ENCODE assay signal across 7 worm cellular contexts in the genomic region with DNA sequence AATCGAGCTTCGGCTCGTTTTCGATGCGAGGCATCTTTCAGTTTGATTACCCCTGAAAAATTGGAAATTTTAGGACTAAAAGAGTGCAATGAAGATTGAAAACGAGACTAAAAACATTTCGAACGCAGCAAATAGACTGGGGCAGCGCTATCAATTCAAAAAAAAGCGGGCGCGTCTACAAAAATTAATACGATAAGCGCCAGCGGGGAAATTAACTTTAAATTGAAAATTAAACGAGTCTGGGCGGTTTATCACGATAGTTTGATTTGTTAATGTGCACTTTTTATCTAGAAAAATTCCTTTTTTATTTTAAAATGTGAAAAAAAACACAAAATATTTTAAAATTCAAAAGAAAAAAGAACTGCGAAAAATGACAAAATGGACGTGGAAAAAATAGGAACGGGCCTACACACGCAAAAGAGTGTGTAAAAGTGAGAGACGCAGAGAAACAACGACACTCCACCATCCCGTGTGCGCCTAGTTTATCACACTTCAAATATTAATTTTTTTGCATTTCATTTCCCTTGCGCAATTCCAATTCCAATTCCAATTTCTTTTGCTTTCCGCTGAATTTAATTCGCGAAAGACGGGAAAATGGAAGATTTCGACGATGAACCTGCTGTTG.
TF ChIP-seq lines count a peak whose summit lies in the region.

A gene (minus strand): TSS at position 75 of the 625 bp plus-strand sequence.
A gene (plus strand): TSS at position 499 of the 625 bp plus-strand sequence.

TF ChIP-seq in whole organism, L1 larva, 84 proteins besides CTCF, POLR2A, EP300 and RAD21 (continued from another document and continues in another):
- TF ChIP-seq lin-15B (tag; optimal IDR thresholded peaks at IDR 0.05; lab: Kevin White, UChicago) (peak; percentile 57), nhr-85 (tag; lab: Kevin White, UChicago) (peak; percentile 82), tbx-2 (tag; optimal IDR thresholded peaks at IDR 0.05; lab: Kevin White, UChicago) (peak; percentile 71), hlh-17 (GFP tag; optimal IDR thresholded peaks at IDR 0.05; lab: Kevin White, UChicago; ENCODE audit: borderline replicate concordance) (no peak), sox-4 (tag; optimal IDR thresholded peaks at IDR 0.05; lab: Kevin White, UChicago) (no peak), C34B4.2 (tag; optimal IDR thresholded peaks at IDR 0.05; lab: Kevin White, UChicago) (no peak), snu-23 (GFP tag; optimal IDR thresholded peaks at IDR 0.05; lab: Kevin White, UChicago) (peak; percentile 86), nhr-76 (tag; optimal IDR thresholded peaks at IDR 0.05; lab: Kevin White, UChicago) (no peak), ceh-8 (GFP tag; optimal IDR thresholded peaks at IDR 0.05; lab: Kevin White, UChicago) (peak; percentile 38), fkh-8 (tag; optimal IDR thresholded peaks at IDR 0.05; lab: Kevin White, UChicago) (peak; percentile 1), nhr-47 (tag; optimal IDR thresholded peaks at IDR 0.05; lab: Kevin White, UChicago) (peak; percentile 80), nhr-90 (tag; optimal IDR thresholded peaks at IDR 0.05; lab: Kevin White, UChicago; ENCODE audit: poor library complexity) (peak; percentile 78), ama-1 (optimal IDR thresholded peaks at IDR 0.05; lab: Kevin White, UChicago) (no peak), nhr-28 (tag; optimal IDR thresholded peaks at IDR 0.05; lab: Kevin White, UChicago) (no peak), ztf-11 (tag; optimal IDR thresholded peaks at IDR 0.05; lab: Kevin White, UChicago) (no peak), F16B12.6 (tag; optimal IDR thresholded peaks at IDR 0.05; lab: Kevin White, UChicago) (peak; percentile 31), ces-1 (GFP tag; optimal IDR thresholded peaks at IDR 0.05; lab: Kevin White, UChicago) (no peak), nhr-237 (tag; optimal IDR thresholded peaks at IDR 0.05; lab: Kevin White, UChicago) (no peak)

TF ChIP-seq in whole organism, L2 larva, 48 proteins besides CTCF, POLR2A, EP300 and RAD21 (continued from another document and continues in another):
- TF ChIP-seq mbf-1 (tag; optimal IDR thresholded peaks at IDR 0.05; lab: Kevin White, UChicago) (no peak), elt-1 (tag; optimal IDR thresholded peaks at IDR 0.05; lab: Kevin White, UChicago) (no peak), Y55F3AM.14 (GFP tag; optimal IDR thresholded peaks at IDR 0.05; lab: Kevin White, UChicago) (no peak), nhr-11 (tag; optimal IDR thresholded peaks at IDR 0.05; lab: Kevin White, UChicago) (no peak), snpc-4 (tag; optimal IDR thresholded peaks at IDR 0.05; lab: Kevin White, UChicago) (no peak), crh-2 (tag; optimal IDR thresholded peaks at IDR 0.05; lab: Kevin White, UChicago) (peak; percentile 65), lin-39 (tag; optimal IDR thresholded peaks at IDR 0.05; lab: Kevin White, UChicago) (no peak), zag-1 (tag; optimal IDR thresholded peaks at IDR 0.05; lab: Kevin White, UChicago) (no peak), sem-4 (tag; optimal IDR thresholded peaks at IDR 0.05; lab: Kevin White, UChicago) (no peak), ztf-4 (tag; optimal IDR thresholded peaks at IDR 0.05; lab: Kevin White, UChicago) (no peak), ama-1 (optimal IDR thresholded peaks at IDR 0.05; lab: Kevin White, UChicago) (no peak), lin-13 (GFP tag; optimal IDR thresholded peaks at IDR 0.05; lab: Kevin White, UChicago) (no peak), peb-1 (tag; optimal IDR thresholded peaks at IDR 0.05; lab: Kevin White, UChicago) (no peak), nhr-23 (tag; optimal IDR thresholded peaks at IDR 0.05; lab: Kevin White, UChicago) (no peak), lin-11 (tag; optimal IDR thresholded peaks at IDR 0.05; lab: Kevin White, UChicago) (no peak), sma-3 (GFP tag; optimal IDR thresholded peaks at IDR 0.05; lab: Kevin White, UChicago) (peak; percentile 36), ZK546.5 (tag; optimal IDR thresholded peaks at IDR 0.05; lab: Kevin White, UChicago) (no peak), R02D3.7 (tag; optimal IDR thresholded peaks at IDR 0.05; lab: Kevin White, UChicago) (no peak), nhr-10 (tag; optimal IDR thresholded peaks at IDR 0.05; lab: Kevin White, UChicago) (no peak)

TF ChIP-seq in whole organism, L3 larva, 47 proteins besides CTCF, POLR2A, EP300 and RAD21 (continued from another document):
- TF ChIP-seq ZK546.5 (tag; optimal IDR thresholded peaks at IDR 0.05; lab: Kevin White, UChicago) (no peak), zag-1 (tag; optimal IDR thresholded peaks at IDR 0.05; lab: Kevin White, UChicago) (no peak), lin-39 (tag; optimal IDR thresholded peaks at IDR 0.05; lab: Kevin White, UChicago) (peak; percentile 16), nhr-28 (tag; optimal IDR thresholded peaks at IDR 0.05; lab: Kevin White, UChicago) (no peak), nhr-23 (tag; optimal IDR thresholded peaks at IDR 0.05; lab: Kevin White, UChicago) (peak; percentile 69), egl-5 (tag; optimal IDR thresholded peaks at IDR 0.05; lab: Kevin White, UChicago) (no peak), nhr-25 (tag; optimal IDR thresholded peaks at IDR 0.05; lab: Kevin White, UChicago) (no peak), jun-1 (tag; optimal IDR thresholded peaks at IDR 0.05; lab: Kevin White, UChicago) (peak; percentile 24), egl-27 (tag; optimal IDR thresholded peaks at IDR 0.05; lab: Kevin White, UChicago) (no peak), unc-62 (GFP tag; optimal IDR thresholded peaks at IDR 0.05; lab: Kevin White, UChicago) (no peak), sea-2 (GFP tag; optimal IDR thresholded peaks at IDR 0.05; lab: Kevin White, UChicago) (no peak), nhr-67 (tag; optimal IDR thresholded peaks at IDR 0.05; lab: Kevin White, UChicago) (no peak)
TF ChIP-seq in whole organism, L3 larva: peak in this region for 8.

TF ChIP-seq in whole organism, L4 larva, 104 proteins besides CTCF, POLR2A, EP300 and RAD21 (continued from another document and continues in another):
- TF ChIP-seq zfp-2 (tag; optimal IDR thresholded peaks at IDR 0.05; lab: Kevin White, UChicago) = no peak
- peak; percentile 51 for TF ChIP-seq dve-1 (tag; optimal IDR thresholded peaks at IDR 0.05; lab: Kevin White, UChicago; ENCODE audit: insufficient read depth)
- no peak for TF ChIP-seq unc-39 (tag; optimal IDR thresholded peaks at IDR 0.05; lab: Kevin White, UChicago)
- TF ChIP-seq pha-4 (GFP tag; IDR thresholded peaks at IDR 0.05; lab: Robert Waterston, UW) = 0 out of 2 replicates have a peak, but pooled peaks have one; percentile 26
- no peak for TF ChIP-seq pha-4 (tag; optimal IDR thresholded peaks at IDR 0.05; lab: Kevin White, UChicago)
- TF ChIP-seq nhr-76 (tag; optimal IDR thresholded peaks at IDR 0.05; lab: Kevin White, UChicago) = no peak
- TF ChIP-seq skn-1 (tag; optimal IDR thresholded peaks at IDR 0.05; lab: Kevin White, UChicago) = no peak
- TF ChIP-seq set-16 (GFP tag; IDR thresholded peaks at IDR 0.05; lab: Robert Waterston, UW) = no peak
- no peak for TF ChIP-seq mxl-3 (GFP tag; optimal IDR thresholded peaks at IDR 0.05; lab: Kevin White, UChicago)
- peak in 1 of 2 experiments; percentile 73 for TF ChIP-seq lsy-2 (tag; optimal IDR thresholded peaks at IDR 0.05; lab: Kevin White, UChicago)
- no peak for TF ChIP-seq tag-97 (GFP tag; IDR thresholded peaks at IDR 0.05; lab: Robert Waterston, UW)
- TF ChIP-seq spr-3 (GFP tag; optimal IDR thresholded peaks at IDR 0.05; lab: Kevin White, UChicago) = no peak
- TF ChIP-seq duxl-1 (tag; optimal IDR thresholded peaks at IDR 0.05; lab: Kevin White, UChicago; ENCODE audit: poor library complexity) = no peak
- TF ChIP-seq R02D3.7 (tag; optimal IDR thresholded peaks at IDR 0.05; lab: Kevin White, UChicago) = no peak
- peak; percentile 60 for TF ChIP-seq mes-2 (tag; optimal IDR thresholded peaks at IDR 0.05; lab: Kevin White, UChicago; ENCODE audit: poor library complexity, severe bottlenecking)
- TF ChIP-seq ztf-11 (tag; optimal IDR thresholded peaks at IDR 0.05; lab: Kevin White, UChicago) = no peak
- no peak for TF ChIP-seq vab-7 (GFP tag; IDR thresholded peaks at IDR 0.05; lab: Robert Waterston, UW)
- no peak for TF ChIP-seq nhr-77 (tag; optimal IDR thresholded peaks at IDR 0.05; lab: Kevin White, UChicago)
- peak; percentile 99 for TF ChIP-seq T20F7.1 (GFP tag; optimal IDR thresholded peaks at IDR 0.05; lab: Kevin White, UChicago)
- TF ChIP-seq ZK546.5 (tag; optimal IDR thresholded peaks at IDR 0.05; lab: Kevin White, UChicago) = no peak

TF ChIP-seq in whole organism, late embryonic, 69 proteins besides CTCF, POLR2A, EP300 and RAD21 (continued from another document):
- TF ChIP-seq odd-2 (tag; optimal IDR thresholded peaks at IDR 0.05; lab: Kevin White, UChicago) (no peak), nhr-11 (tag; optimal IDR thresholded peaks at IDR 0.05; lab: Kevin White, UChicago) (no peak), ceh-31 (tag; optimal IDR thresholded peaks at IDR 0.05; lab: Kevin White, UChicago) (peak; percentile 12)
TF ChIP-seq in whole organism, late embryonic: peak in this region for 5.

TF ChIP-seq in whole organism, mixed stage, embryonic, 35 proteins besides CTCF, POLR2A, EP300 and RAD21 (continued from another document):
- TF ChIP-seq mep-1 (tag; optimal IDR thresholded peaks at IDR 0.05; lab: Kevin White, UChicago) (peak; percentile 54), ceh-83 (GFP tag; optimal IDR thresholded peaks at IDR 0.05; lab: Kevin White, UChicago) (no peak), hlh-1 (tag; optimal IDR thresholded peaks at IDR 0.05; lab: Kevin White, UChicago) (no peak), nhr-76 (tag; optimal IDR thresholded peaks at IDR 0.05; lab: Kevin White, UChicago) (no peak), ceh-43 (GFP tag; optimal IDR thresholded peaks at IDR 0.05; lab: Kevin White, UChicago) (no peak)

TF ChIP-seq in whole organism, young adult, 124 proteins besides CTCF, POLR2A, EP300 and RAD21 (continued from another document and continues in another):
- no peak for TF ChIP-seq hlh-26 (GFP tag; conservative IDR thresholded peaks at IDR 0.05; lab: Robert Waterston, UW)
- TF ChIP-seq B0035.1 (tag; optimal IDR thresholded peaks at IDR 0.05; lab: Kevin White, UChicago) = no peak
- TF ChIP-seq akir-1 (GFP tag; optimal IDR thresholded peaks at IDR 0.05; lab: Kevin White, UChicago) = no peak
- TF ChIP-seq let-607 (tag; optimal IDR thresholded peaks at IDR 0.05; lab: Kevin White, UChicago) = no peak
- no peak for TF ChIP-seq bed-1 (GFP tag; IDR thresholded peaks at IDR 0.05; lab: Robert Waterston, UW)
- no peak for TF ChIP-seq gei-17 (GFP tag; optimal IDR thresholded peaks at IDR 0.05; lab: Kevin White, UChicago)
- no peak for TF ChIP-seq nhr-90 (tag; optimal IDR thresholded peaks at IDR 0.05; lab: Kevin White, UChicago)
- no peak for TF ChIP-seq cebp-2 (GFP tag; IDR thresholded peaks at IDR 0.05; lab: Robert Waterston, UW)
- no peak for TF ChIP-seq rcor-1 (GFP tag; IDR thresholded peaks at IDR 0.05; lab: Robert Waterston, UW)
- TF ChIP-seq atf-7 (tag; optimal IDR thresholded peaks at IDR 0.05; lab: Kevin White, UChicago) = no peak
- TF ChIP-seq chd-7 (tag; optimal IDR thresholded peaks at IDR 0.05; lab: Kevin White, UChicago) = no peak
- no peak for TF ChIP-seq T26A5.8 (tag; optimal IDR thresholded peaks at IDR 0.05; lab: Kevin White, UChicago)
- TF ChIP-seq dpff-1 (tag; optimal IDR thresholded peaks at IDR 0.05; lab: Kevin White, UChicago) = no peak
- peak; percentile 53; the same call in 1 of the 2 replicates for TF ChIP-seq mcd-1 (GFP tag; IDR thresholded peaks at IDR 0.05; lab: Robert Waterston, UW)
- TF ChIP-seq ceh-79 (tag; optimal IDR thresholded peaks at IDR 0.05; lab: Kevin White, UChicago) = no peak
- no peak for TF ChIP-seq F52B5.7 (tag; optimal IDR thresholded peaks at IDR 0.05; lab: Kevin White, UChicago)
- no peak for TF ChIP-seq F22D6.2 (tag; optimal IDR thresholded peaks at IDR 0.05; lab: Kevin White, UChicago)
- no peak for TF ChIP-seq mes-4 (tag; optimal IDR thresholded peaks at IDR 0.05; lab: Kevin White, UChicago)
- no peak for TF ChIP-seq hmg-20 (GFP tag; IDR thresholded peaks at IDR 0.05; lab: Robert Waterston, UW)
- TF ChIP-seq aptf-3 (GFP tag; IDR thresholded peaks at IDR 0.05; lab: Robert Waterston, UW) = no peak
- no peak for TF ChIP-seq C17E4.6 (GFP tag; IDR thresholded peaks at IDR 0.05; lab: Robert Waterston, UW)
- no peak for TF ChIP-seq F57C9.4 (tag; optimal IDR thresholded peaks at IDR 0.05; lab: Kevin White, UChicago)
- TF ChIP-seq aptf-2 (GFP tag; conservative IDR thresholded peaks at IDR 0.05; lab: Robert Waterston, UW) = no peak
- TF ChIP-seq F49E8.2 (tag; optimal IDR thresholded peaks at IDR 0.05; lab: Kevin White, UChicago; ENCODE audit: insufficient read depth) = no peak
- peak; percentile 10 for TF ChIP-seq F23B12.7 (tag; optimal IDR thresholded peaks at IDR 0.05; lab: Kevin White, UChicago; ENCODE audit: insufficient read depth)
- TF ChIP-seq dpl-1 (GFP tag; optimal IDR thresholded peaks at IDR 0.05; lab: Kevin White, UChicago) = peak; percentile 58
- no peak for TF ChIP-seq Y95B8A.8 (GFP tag; IDR thresholded peaks at IDR 0.05; lab: Robert Waterston, UW)
- no peak for TF ChIP-seq egl-44 (GFP tag; IDR thresholded peaks at IDR 0.05; lab: Robert Waterston, UW)
- TF ChIP-seq hsf-1 (GFP tag; IDR thresholded peaks at IDR 0.05; lab: Robert Waterston, UW) = no peak
- TF ChIP-seq egl-18 (GFP tag; IDR thresholded peaks at IDR 0.05; lab: Robert Waterston, UW) = no peak
- TF ChIP-seq nfya-2 (GFP tag; IDR thresholded peaks at IDR 0.05; lab: Robert Waterston, UW) = no peak
- no peak for TF ChIP-seq tbx-9 (tag; optimal IDR thresholded peaks at IDR 0.05; lab: Kevin White, UChicago; ENCODE audit: borderline replicate concordance)
- no peak for TF ChIP-seq sptf-2 (GFP tag; optimal IDR thresholded peaks at IDR 0.05; lab: Kevin White, UChicago)
- TF ChIP-seq F10E7.11 (tag; optimal IDR thresholded peaks at IDR 0.05; lab: Kevin White, UChicago) = no peak
- TF ChIP-seq dox-1 (GFP tag; IDR thresholded peaks at IDR 0.05; lab: Robert Waterston, UW) = 0 out of 2 replicates have a peak, but pooled peaks have one; percentile 42
- no peak for TF ChIP-seq ztf-6 (GFP tag; IDR thresholded peaks at IDR 0.05; lab: Robert Waterston, UW)
- no peak for TF ChIP-seq lin-40 (tag; optimal IDR thresholded peaks at IDR 0.05; lab: Kevin White, UChicago)
- TF ChIP-seq ztf-22 (GFP tag; optimal IDR thresholded peaks at IDR 0.05; lab: Kevin White, UChicago) = no peak
- TF ChIP-seq nhr-120 (GFP tag; IDR thresholded peaks at IDR 0.05; lab: Robert Waterston, UW) = no peak
- no peak for TF ChIP-seq ztf-26 (tag; optimal IDR thresholded peaks at IDR 0.05; lab: Kevin White, UChicago)
- peak; percentile 58; the same call in 1 of the 2 replicates for TF ChIP-seq D2030.7 (GFP tag; IDR thresholded peaks at IDR 0.05; lab: Robert Waterston, UW)
- peak; percentile 46 for TF ChIP-seq F33H1.4 (GFP tag; IDR thresholded peaks at IDR 0.05; lab: Robert Waterston, UW)
- TF ChIP-seq ceh-27 (GFP tag; optimal IDR thresholded peaks at IDR 0.05; lab: Kevin White, UChicago) = no peak
- no peak for TF ChIP-seq nfya-1 (tag; optimal IDR thresholded peaks at IDR 0.05; lab: Kevin White, UChicago; ENCODE audit: borderline replicate concordance, insufficient read depth)
- peak; percentile 85 for TF ChIP-seq madf-8 (GFP tag; conservative IDR thresholded peaks at IDR 0.05; lab: Robert Waterston, UW)
- peak; percentile 10 for TF ChIP-seq athp-1 (tag; optimal IDR thresholded peaks at IDR 0.05; lab: Kevin White, UChicago)
- TF ChIP-seq Y53G8AR.9 (GFP tag; conservative IDR thresholded peaks at IDR 0.05; lab: Robert Waterston, UW) = no peak
- TF ChIP-seq attf-5 (GFP tag; optimal IDR thresholded peaks at IDR 0.05; lab: Kevin White, UChicago) = no peak
- no peak for TF ChIP-seq ZK185.1 (tag; optimal IDR thresholded peaks at IDR 0.05; lab: Kevin White, UChicago; ENCODE audit: poor library complexity, severe bottlenecking)
- no peak for TF ChIP-seq zfh-2 (GFP tag; conservative IDR thresholded peaks at IDR 0.05; lab: Robert Waterston, UW)
- TF ChIP-seq ztf-25 (GFP tag; IDR thresholded peaks at IDR 0.05; lab: Robert Waterston, UW) = no peak
- no peak for TF ChIP-seq pbrm-1 (GFP tag; IDR thresholded peaks at IDR 0.05; lab: Robert Waterston, UW)
- TF ChIP-seq somi-1 (GFP tag; optimal IDR thresholded peaks at IDR 0.05; lab: Kevin White, UChicago) = no peak
- no peak for TF ChIP-seq nfyb-1 (GFP tag; IDR thresholded peaks at IDR 0.05; lab: Robert Waterston, UW)
- no peak for TF ChIP-seq hlh-12 (tag; optimal IDR thresholded peaks at IDR 0.05; lab: Kevin White, UChicago)
- TF ChIP-seq fkh-3 (tag; optimal IDR thresholded peaks at IDR 0.05; lab: Kevin White, UChicago) = no peak
- TF ChIP-seq nhr-179 (tag; optimal IDR thresholded peaks at IDR 0.05; lab: Kevin White, UChicago) = no peak
